Worm (Caenorhabditis elegans): ENCODE measurements around the gene ptr-6.

The ptr-6 gene

ce11 chrII:5195504-5195903 is 51.1 kb downstream of the ptr-6 start, which contains the start of gene C34F11.5:
Gene C34F11.5, plus strand, starts transcription at chrII:5195804.
- TF ChIP-seq elt-1 (tag; optimal IDR thresholded peaks at IDR 0.05) = no peak
- no peak for TF ChIP-seq gmeb-1 (tag; optimal IDR thresholded peaks at IDR 0.05)
- no peak for TF ChIP-seq ceh-82 (tag; optimal IDR thresholded peaks at IDR 0.05)
- no peak for TF ChIP-seq sem-4 (tag; optimal IDR thresholded peaks at IDR 0.05)
- TF ChIP-seq ztf-4 (tag; optimal IDR thresholded peaks at IDR 0.05) = no peak
- TF ChIP-seq crh-2 (tag; optimal IDR thresholded peaks at IDR 0.05) = no peak
- TF ChIP-seq nhr-10 (tag; optimal IDR thresholded peaks at IDR 0.05) = no peak
- TF ChIP-seq Y55F3AM.14 (GFP tag; optimal IDR thresholded peaks at IDR 0.05) = no peak
- no peak for TF ChIP-seq lin-11 (tag; optimal IDR thresholded peaks at IDR 0.05)
- no peak for TF ChIP-seq lin-13 (GFP tag; optimal IDR thresholded peaks at IDR 0.05)

DNA sequence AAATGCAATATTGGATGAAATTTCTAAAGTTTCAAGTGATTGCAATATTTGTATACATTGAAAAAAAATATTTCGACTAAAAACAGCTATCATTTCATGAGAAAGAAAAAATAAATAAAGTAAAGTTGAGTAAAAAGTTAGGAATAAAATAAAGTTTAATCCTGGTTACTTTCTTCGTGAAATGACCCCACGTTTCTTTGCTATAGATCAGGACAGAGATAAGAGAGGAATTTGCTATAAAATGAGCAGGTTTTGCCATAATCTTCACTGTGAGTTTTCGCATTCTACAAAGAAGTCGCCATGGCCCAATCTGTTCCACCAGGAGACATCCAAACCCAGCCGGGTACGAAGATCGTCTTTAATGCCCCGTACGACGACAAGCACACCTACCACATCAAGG is 52.6 kb downstream of the ptr-6 start, which contains the start of gene msp-49:
Gene msp-49 (plus strand): TSS at position 301 of the 400 bp plus-strand sequence.
- TF ChIP-seq nhr-12 (tag; optimal IDR thresholded peaks at IDR 0.05) (no peak), nhr-6 (tag; optimal IDR thresholded peaks at IDR 0.05) (no peak), F13H6.1 (tag; optimal IDR thresholded peaks at IDR 0.05) (no peak), nhr-10 (tag; optimal IDR thresholded peaks at IDR 0.05) (no peak), sma-3 (GFP tag; optimal IDR thresholded peaks at IDR 0.05) (no peak), nhr-77 (tag; optimal IDR thresholded peaks at IDR 0.05) (no peak), mdl-1 (tag; optimal IDR thresholded peaks at IDR 0.05) (no peak), snpc-4 (tag; optimal IDR thresholded peaks at IDR 0.05) (no peak), ama-1 (optimal IDR thresholded peaks at IDR 0.05) (no peak), ceh-16 (tag; optimal IDR thresholded peaks at IDR 0.05) (no peak), egl-27 (tag; optimal IDR thresholded peaks at IDR 0.05) (no peak), lsy-2 (tag; optimal IDR thresholded peaks at IDR 0.05) (no peak), alr-1 (tag; optimal IDR thresholded peaks at IDR 0.05) (no peak), nhr-21 (tag; optimal IDR thresholded peaks at IDR 0.05) (no peak), elt-3 (tag; optimal IDR thresholded peaks at IDR 0.05) (no peak), zag-1 (tag; optimal IDR thresholded peaks at IDR 0.05) (no peak), Y55F3AM.14 (GFP tag; optimal IDR thresholded peaks at IDR 0.05) (no peak), unc-39 (tag; optimal IDR thresholded peaks at IDR 0.05) (no peak), nhr-129 (tag; optimal IDR thresholded peaks at IDR 0.05) (no peak)

Measured in whole organism, L2 larva.